Worm (Caenorhabditis elegans) whole organism, midembryonic: Measurements from ENCODE around the gene mon-2.

ENCODE experiments used
- T22C8.4 ChIP-seq: fragments of 200-800 bp; sonication (Bioruptor generic); IDR thresholded peaks from 2 replicates; pipeline ENCODE4 v1.3.6; 2022; ENCODE audit warnings: missing genetic modification characterization, missing compliant biosample characterization
- cog-1 ChIP-seq: sonication (generic microtip); optimal IDR thresholded peaks from 2 replicates; lab custom pipeline; 2016; ENCODE audit warnings: missing genetic modification characterization, missing compliant biosample characterization
- flt-1 ChIP-seq: fragments of 200-800 bp; sonication (Bioruptor generic); IDR thresholded peaks from 2 replicates; pipeline ENCODE4 v1.3.6; 2022; ENCODE audit warnings: missing genetic modification characterization, missing compliant biosample characterization
- klf-2 ChIP-seq: fragments of 200-800 bp; sonication (Bioruptor generic); conservative IDR thresholded peaks from 2 replicates; pipeline ENCODE4 v1.3.6; 2022; ENCODE audit warnings: missing genetic modification reagents, missing genetic modification characterization, missing compliant biosample characterization
- med-1 ChIP-seq: sonication (generic microtip); optimal IDR thresholded peaks from 2 replicates; lab custom pipeline; 2017; ENCODE audit warnings: missing genetic modification characterization, mild to moderate bottlenecking, missing compliant biosample characterization, antibody characterized with exemption, missing genetic modification reagents; ENCODE audit not compliant: insufficient read depth
- ref-1 ChIP-seq: fragments of 200-800 bp; sonication (Bioruptor generic); conservative IDR thresholded peaks from 2 replicates; pipeline ENCODE4 v1.3.6; 2022; ENCODE audit warnings: missing genetic modification reagents, missing genetic modification characterization, missing compliant biosample characterization
- tab-1 ChIP-seq: fragments of 200-800 bp; sonication (Bioruptor generic); IDR thresholded peaks from 2 replicates; pipeline ENCODE4 v1.3.6; 2022; ENCODE audit warnings: missing genetic modification characterization, missing compliant biosample characterization
- ztf-23 ChIP-seq: fragments of 200-800 bp; sonication (Bioruptor generic); IDR thresholded peaks from 2 replicates; pipeline ENCODE4 v1.3.6; 2022; ENCODE audit warnings: missing genetic modification reagents, missing genetic modification characterization, missing compliant biosample characterization

DNA sequence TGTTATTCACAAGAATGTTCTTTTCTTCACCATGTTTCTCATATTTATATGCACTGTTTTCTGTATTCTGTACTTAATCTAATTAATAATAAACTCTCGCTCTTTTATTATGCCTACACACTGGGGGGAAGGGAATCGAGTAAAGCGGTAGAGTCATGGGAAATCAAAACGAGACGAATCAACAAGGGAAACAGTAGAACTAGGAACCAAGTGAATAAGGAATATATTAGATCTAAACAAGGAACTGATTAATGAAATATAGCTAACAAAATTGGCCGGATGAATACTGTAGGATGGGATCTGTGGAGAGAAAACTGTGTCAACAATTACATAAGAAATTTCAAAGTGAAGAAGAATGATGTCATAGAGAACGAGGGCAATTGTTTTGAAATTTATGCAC lies 38.4 kb downstream of the mon-2 start:
- TF ChIP-seq flt-1 (GFP tag; lab: Robert Waterston, UW), result no peak
- TF ChIP-seq klf-2, result no peak
- no peak for TF ChIP-seq T22C8.4 (GFP tag; lab: Robert Waterston, UW)
- no peak for TF ChIP-seq ref-1 (GFP tag; lab: Robert Waterston, UW)
- no peak for TF ChIP-seq cog-1 (tag; lab: Kevin White, UChicago)
- TF ChIP-seq tab-1 (GFP tag; lab: Robert Waterston, UW), result no peak
- TF ChIP-seq ztf-23 (GFP tag; lab: Robert Waterston, UW), result no peak
- no peak for TF ChIP-seq med-1 (GFP tag; lab: Kevin White, UChicago)
